Worm (Caenorhabditis elegans) whole organism, mixed stage, embryonic: ENCODE data around the gene apd-3.

Experiments
- blmp-1 ChIP-seq: fragments of 150-350 bp; optimal IDR thresholded peaks from 2 replicates; lab custom pipeline; 2014; ENCODE audit warnings: missing biosample characterization, missing genetic modification characterization
- ces-1 ChIP-seq: fragments of 150-350 bp; optimal IDR thresholded peaks from 2 replicates; lab custom pipeline; 2014; ENCODE audit warnings: missing biosample characterization, missing genetic modification reagents, missing genetic modification characterization
- elt-1 ChIP-seq: sonication (generic microtip); optimal IDR thresholded peaks from 2 replicates; lab custom pipeline; 2017; ENCODE audit warnings: missing genetic modification characterization, mild to moderate bottlenecking, missing compliant biosample characterization, antibody characterized with exemption, moderate library complexity, borderline replicate concordance; ENCODE audit not compliant: insufficient read depth
- elt-3 ChIP-seq: fragments of 150-350 bp; optimal IDR thresholded peaks from 2 replicates; lab custom pipeline; 2014; ENCODE audit warnings: missing biosample characterization, missing genetic modification characterization
- lsy-2 ChIP-seq: fragments of 150-350 bp; optimal IDR thresholded peaks from 2 replicates; lab custom pipeline; 2014; ENCODE audit warnings: missing biosample characterization, missing genetic modification characterization
- mab-5 ChIP-seq: fragments of 150-350 bp; optimal IDR thresholded peaks from 2 replicates; lab custom pipeline; 2014; ENCODE audit warnings: missing biosample characterization, missing genetic modification characterization
- mep-1 ChIP-seq: fragments of 150-350 bp; optimal IDR thresholded peaks from 2 replicates; lab custom pipeline; 2017; ENCODE audit warnings: missing biosample characterization, missing genetic modification reagents, missing genetic modification characterization, inconsistent platforms
- nhr-237 ChIP-seq: fragments of 150-350 bp; optimal IDR thresholded peaks from 2 replicates; lab custom pipeline; 2014; ENCODE audit warnings: missing biosample characterization, missing genetic modification characterization
- nhr-28 ChIP-seq: fragments of 150-350 bp; optimal IDR thresholded peaks from 2 replicates; lab custom pipeline; 2014; ENCODE audit warnings: missing biosample characterization, missing genetic modification characterization
- nhr-76 ChIP-seq: sonication (generic microtip); optimal IDR thresholded peaks from 2 replicates; lab custom pipeline; 2017; ENCODE audit warnings: missing biosample characterization, missing genetic modification characterization
- snpc-4 ChIP-seq: fragments of 150-350 bp; optimal IDR thresholded peaks from 2 replicates; lab custom pipeline; 2014; ENCODE audit warnings: missing biosample characterization, missing genetic modification characterization
- sptf-1 ChIP-seq: sonication (generic microtip); optimal IDR thresholded peaks from 2 replicates; lab custom pipeline; 2017; ENCODE audit warnings: mild to moderate bottlenecking, missing genetic modification characterization, moderate library complexity, missing compliant biosample characterization
- unc-62 ChIP-seq: fragments of 150-350 bp; optimal IDR thresholded peaks from 2 replicates; lab custom pipeline; 2014; ENCODE audit warnings: missing biosample characterization, missing genetic modification reagents, missing genetic modification characterization
- ztf-11 ChIP-seq: fragments of 150-350 bp; optimal IDR thresholded peaks from 2 replicates; lab custom pipeline; 2014; ENCODE audit warnings: missing biosample characterization, missing genetic modification characterization

ce11 chrII:3546381-3546931, at the start of gene apd-3:
- TF ChIP-seq lsy-2 (tag; lab: Kevin White, UChicago) (no peak), mep-1 (tag; lab: Kevin White, UChicago) (no peak), unc-62 (GFP tag; lab: Kevin White, UChicago) (no peak), sptf-1 (tag; lab: Kevin White, UChicago) (no peak), snpc-4 (tag; lab: Kevin White, UChicago) (no peak), nhr-76 (tag; lab: Kevin White, UChicago) (no peak), blmp-1 (no peak), nhr-28 (no peak), elt-3 (tag; lab: Kevin White, UChicago) (no peak), ces-1 (no peak), ztf-11 (tag; lab: Kevin White, UChicago) (no peak), nhr-237 (no peak), mab-5 (no peak), elt-1 (tag; lab: Kevin White, UChicago) (no peak)
